Worm (Caenorhabditis elegans): ENCODE measurements around the gene shk-1.
A peak's percentile ranks its signal among the peaks of the same experiment; 100 is the strongest.

DNA sequence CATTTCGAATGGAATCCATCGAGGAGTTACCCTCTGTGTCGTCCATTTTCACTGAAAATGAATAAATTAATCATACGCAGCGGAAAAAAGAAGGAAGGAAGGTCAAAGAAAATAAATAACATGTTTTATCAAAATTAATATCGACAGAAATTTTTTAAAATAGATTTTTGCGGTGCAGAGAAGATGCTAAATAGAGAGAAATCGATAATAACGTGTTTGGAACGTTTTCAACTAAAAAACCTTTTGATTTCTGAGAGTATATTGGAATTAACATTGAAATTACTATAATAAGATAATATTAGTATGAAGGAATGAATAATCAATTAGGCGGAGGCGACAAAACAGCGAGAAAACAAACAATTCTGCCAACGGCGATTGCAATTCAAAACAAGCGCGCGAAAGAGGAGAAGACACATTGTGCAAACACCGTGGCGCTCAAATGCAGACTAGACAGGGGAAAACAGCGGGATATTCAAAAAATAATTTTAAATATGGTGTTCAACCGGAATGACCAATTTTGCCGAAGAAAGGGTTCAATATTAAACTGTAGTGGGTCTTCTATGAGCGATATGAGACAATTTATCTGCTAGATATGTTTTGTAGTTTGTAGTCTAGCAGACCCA is 41.5 kb upstream of the shk-1 start, which contains the start of gene wee-1.3:
- no peak for TF ChIP-seq ref-1 (GFP tag; conservative IDR thresholded peaks at IDR 0.05)
- TF ChIP-seq ztf-29 (GFP tag; IDR thresholded peaks at IDR 0.05), result no peak
- 0 out of 2 replicates have a peak, but pooled peaks have one; percentile 17 for TF ChIP-seq flt-1 (GFP tag; IDR thresholded peaks at IDR 0.05)
